Fruit fly (Drosophila melanogaster) whole organism: ENCODE results near the gene CG13123.

ENCODE experiments used
- CG8478 ChIP-seq: fragments of >200 bp; optimal IDR thresholded peaks from 2 replicates; lab custom pipeline; 2018; ENCODE audit warnings: inconsistent platforms
- Dll ChIP-seq: fragments of >200 bp; optimal IDR thresholded peaks from 2 replicates; lab custom pipeline; 2017
- EcR ChIP-seq, 2 experiments: fragments of >200 bp; optimal IDR thresholded peaks; 2 replicates each; lab custom pipeline; 2017; ENCODE audit warnings: missing biosample characterization in 2 of 2, missing genetic modification characterization in 2 of 2, missing genetic modification reagents in 2 of 2
- pan ChIP-seq: fragments of >200 bp; optimal IDR thresholded peaks from 2 replicates; lab custom pipeline; 2017
- psq ChIP-seq: fragments of >200 bp; optimal IDR thresholded peaks from 2 replicates; lab custom pipeline; 2017
- usp ChIP-seq: fragments of >200 bp; optimal IDR thresholded peaks from 2 replicates; lab custom pipeline; 2017; ENCODE audit warnings: missing biosample characterization, missing genetic modification characterization, mixed read lengths

CG13123 gene

dm6 chr2L:9770896-9771295 is 22.0 kb downstream of the CG13123 start, which contains the start of gene ppk18:
TSS of gene ppk18 (minus strand) at chr2L:9770996.
- TF ChIP-seq usp (no peak), EcR (GFP tag; optimal IDR thresholded peaks at IDR 0.05; lab: Kevin White, UChicago) (no peak)

- TF ChIP-seq CG8478 (lab: Kevin White, UChicago) (no peak), pan (no peak), psq (lab: Kevin White, UChicago) (no peak), Dll (lab: Kevin White, UChicago) (no peak), usp (no peak), EcR (GFP tag; optimal IDR thresholded peaks at IDR 0.05; lab: Kevin White, UChicago) (no peak)
Observed at dm6 chr2L:9768735-9769134, 24.2 kb downstream of the CG13123 start, which contains the start of gene CG17633. TSS of gene CG17633 (plus strand) at chr2L:9769060.

dm6 chr2L:9766758-9767157 is 26.1 kb downstream of the CG13123 start, which contains the start of gene CG4017:
TSS of gene CG4017 (plus strand) at chr2L:9767058.
- TF ChIP-seq usp: no peak
- TF ChIP-seq Dll (lab: Kevin White, UChicago): no peak
- TF ChIP-seq EcR (GFP tag; optimal IDR thresholded peaks at IDR 0.05; lab: Kevin White, UChicago): no peak
- no peak for TF ChIP-seq pan
- no peak for TF ChIP-seq CG8478 (lab: Kevin White, UChicago)
- TF ChIP-seq psq (lab: Kevin White, UChicago): no peak

- TF ChIP-seq EcR (GFP tag; optimal IDR thresholded peaks at IDR 0.05; lab: Kevin White, UChicago): peak in 1 of 2 experiments; percentile 95
- no peak for TF ChIP-seq psq (lab: Kevin White, UChicago)
- no peak for TF ChIP-seq Dll (lab: Kevin White, UChicago)
Observed at dm6 chr2L:9763212-9763869, 29.6 kb downstream of the CG13123 start, which contains the start of the genes Taf11 and und. TSS of gene Taf11 (minus strand) at chr2L:9763262. TSS of gene und (plus strand) at chr2L:9763369.

- TF ChIP-seq usp (no peak), CG8478 (lab: Kevin White, UChicago) (no peak), psq (lab: Kevin White, UChicago) (no peak), EcR (GFP tag; optimal IDR thresholded peaks at IDR 0.05; lab: Kevin White, UChicago) (no peak), Dll (lab: Kevin White, UChicago) (no peak), pan (no peak)
Observed at dm6 chr2L:9758856-9759255, 34.1 kb downstream of the CG13123 start.

dm6 chr2L:9757990-9758814 is 34.7 kb downstream of the CG13123 start, which contains the start of gene zf30C:
TSS of gene zf30C (plus strand) at chr2L:9758342.
- TF ChIP-seq Dll (lab: Kevin White, UChicago): no peak

- TF ChIP-seq Dll (lab: Kevin White, UChicago) (no peak), CG8478 (lab: Kevin White, UChicago) (no peak)
Observed at dm6 chr2L:9754817-9755216, 38.1 kb downstream of the CG13123 start.

dm6 chr2L:9753357-9753756 is 39.5 kb downstream of the CG13123 start:
- no peak for TF ChIP-seq EcR (GFP tag; optimal IDR thresholded peaks at IDR 0.05; lab: Kevin White, UChicago)
- no peak for TF ChIP-seq usp
- no peak for TF ChIP-seq psq (lab: Kevin White, UChicago)
- no peak for TF ChIP-seq pan
- no peak for TF ChIP-seq Dll (lab: Kevin White, UChicago)

dm6 chr2L:9749745-9750144 is 43.2 kb downstream of the CG13123 start, which contains the start of gene Cyp4e3:
TSS of gene Cyp4e3 (minus strand) at chr2L:9750071.
- no peak for TF ChIP-seq EcR (GFP tag; optimal IDR thresholded peaks at IDR 0.05; lab: Kevin White, UChicago)
- TF ChIP-seq pan: no peak
- TF ChIP-seq usp: no peak
- TF ChIP-seq psq (lab: Kevin White, UChicago): no peak
- TF ChIP-seq CG8478 (lab: Kevin White, UChicago): no peak
- no peak for TF ChIP-seq Dll (lab: Kevin White, UChicago)

dm6 chr2L:9746236-9747225 is 46.4 kb downstream of the CG13123 start, which contains the start of gene Nckx30C:
TSS of gene Nckx30C (minus strand) at chr2L:9746495.
- TF ChIP-seq Dll (lab: Kevin White, UChicago) (no peak), psq (lab: Kevin White, UChicago) (no peak), CG8478 (lab: Kevin White, UChicago) (no peak), EcR (GFP tag; optimal IDR thresholded peaks at IDR 0.05; lab: Kevin White, UChicago) (no peak), usp (no peak), pan (no peak)

- no peak for TF ChIP-seq EcR (GFP tag; optimal IDR thresholded peaks at IDR 0.05; lab: Kevin White, UChicago)
- TF ChIP-seq psq (lab: Kevin White, UChicago): no peak
- no peak for TF ChIP-seq usp
- no peak for TF ChIP-seq CG8478 (lab: Kevin White, UChicago)
- TF ChIP-seq pan: no peak
- TF ChIP-seq Dll (lab: Kevin White, UChicago): no peak
Observed at dm6 chr2L:9744634-9745033, 48.3 kb downstream of the CG13123 start.
